Fruit fly (Drosophila melanogaster) whole organism, embryonic: ENCODE results near the gene kek2.

ENCODE experiments used
- Bteb2 ChIP-seq: fragments of 200-800 bp; sonication (Bioruptor generic); optimal IDR thresholded peaks from 2 replicates; lab custom pipeline; 2016; ENCODE audit warnings: missing biosample characterization, missing genetic modification characterization
- CG7357 ChIP-seq: fragments of 200-800 bp; sonication (Bioruptor generic); IDR thresholded peaks from 3 replicates; pipeline ENCODE4 v1.3.6; 2022; ENCODE audit warnings: missing biosample characterization, missing genetic modification characterization
- CHES-1-like ChIP-seq: fragments of 200-800 bp; sonication (Bioruptor generic); optimal IDR thresholded peaks from 2 replicates; lab custom pipeline; 2016; ENCODE audit warnings: missing biosample characterization, missing genetic modification characterization
- Lhr ChIP-seq: fragments of 200-800 bp; sonication (Bioruptor generic); optimal IDR thresholded peaks from 3 replicates; lab custom pipeline; 2017; ENCODE audit warnings: mild to moderate bottlenecking, missing biosample characterization, missing genetic modification reagents, missing genetic modification characterization
- Ravus ChIP-seq: fragments of 200-800 bp; sonication (Bioruptor generic); IDR thresholded peaks from 2 replicates; pipeline ENCODE4 v1.3.6; 2022; ENCODE audit warnings: missing biosample characterization, missing genetic modification characterization
- Ssrp ChIP-seq: fragments of 200-800 bp; sonication (Bioruptor generic); optimal IDR thresholded peaks from 2 replicates; lab custom pipeline; 2018; ENCODE audit warnings: missing biosample characterization, mild to moderate bottlenecking, missing genetic modification characterization, moderate library complexity
- hth ChIP-seq: fragments of >200 bp; optimal IDR thresholded peaks from 2 replicates; lab custom pipeline; 2017; ENCODE audit warnings: inconsistent platforms

DNA sequence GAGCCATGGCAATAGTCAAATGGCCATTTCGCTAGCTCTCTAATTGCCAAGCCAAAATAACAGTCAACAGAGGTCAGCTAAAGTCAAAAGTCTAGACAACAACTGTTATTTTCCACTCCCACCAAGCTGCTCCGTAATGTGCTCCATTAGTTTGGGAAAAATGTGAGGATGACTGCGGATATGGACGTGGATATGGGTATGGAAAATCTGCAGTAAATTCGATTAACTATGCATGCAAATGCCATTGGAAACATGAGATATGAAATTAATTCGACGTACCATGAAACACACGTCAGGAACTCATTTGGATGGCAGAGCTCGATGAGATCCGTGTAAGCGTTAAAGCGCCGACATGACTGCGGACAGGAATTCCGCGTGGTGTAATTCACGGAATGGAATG is 81.2 kb downstream of the kek2 start, which contains the start of gene CG44477:
- TF ChIP-seq Ravus (GFP tag; lab: Robert Waterston, UW) (no peak), Lhr (GFP tag; lab: Kevin White, UChicago) (no peak), CG7357 (no peak), CHES-1-like (no peak), Ssrp (tag; lab: Kevin White, UChicago) (no peak), Bteb2 (GFP tag; lab: Kevin White, UChicago) (no peak), hth (no peak)
